Fruit fly (Drosophila melanogaster): ENCODE measurements around the gene Fim.

Fim gene

DNA sequence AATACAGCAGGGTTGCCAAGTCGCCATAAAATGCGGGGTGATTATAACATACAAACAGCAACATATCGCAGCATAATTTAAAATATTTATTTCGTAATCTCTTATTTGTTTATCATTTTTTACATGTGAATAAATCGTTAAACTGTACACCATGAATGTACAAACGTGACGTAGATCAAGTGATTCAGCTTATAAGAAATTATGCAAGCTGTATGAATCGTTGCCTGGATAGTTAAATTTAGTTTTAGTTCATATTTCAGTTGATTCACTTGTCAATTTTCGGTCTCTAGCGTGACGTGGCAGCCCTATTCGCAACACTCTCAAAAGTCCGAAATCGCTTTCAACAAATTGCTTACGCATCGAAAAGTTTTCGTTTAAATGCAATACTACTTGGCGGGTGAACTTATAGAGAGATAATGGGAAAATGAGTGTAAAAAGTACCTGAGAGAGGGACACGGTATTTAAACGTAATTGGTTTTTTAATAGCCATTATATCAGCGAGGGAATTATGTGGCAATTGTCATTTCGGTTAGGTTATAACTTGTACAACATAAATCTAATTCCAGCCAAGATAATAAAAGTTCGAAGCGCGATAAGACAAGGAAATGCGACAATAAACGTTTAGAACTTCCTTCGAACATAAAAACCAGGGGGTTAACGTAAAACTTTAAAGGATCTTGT is 9.5 kb downstream of the Fim start (continued):
- TF ChIP-seq dm (GFP tag; optimal IDR thresholded peaks at IDR 0.05), result no peak
- peak; percentile 90 for TF ChIP-seq sens (GFP tag)
- TF ChIP-seq gce (GFP tag; IDR thresholded peaks at IDR 0.05), result no peak
- TF ChIP-seq Oli (tag; optimal IDR thresholded peaks at IDR 0.05), result peak; percentile 85
- peak; percentile 22; the same call in 1 of the 2 replicates for TF ChIP-seq chm (GFP tag; IDR thresholded peaks at IDR 0.05)
- no peak for TF ChIP-seq dimm (GFP tag; IDR thresholded peaks at IDR 0.05)
- peak; percentile 17 for TF ChIP-seq CG30020 (tag; optimal IDR thresholded peaks at IDR 0.05)
- peak; percentile 64; the same call in 2 of the 3 replicates for TF ChIP-seq ken (GFP tag; IDR thresholded peaks at IDR 0.05)
- peak; percentile 48 for TF ChIP-seq stc (GFP tag; IDR thresholded peaks at IDR 0.05)
- TF ChIP-seq CG14441 (GFP tag; IDR thresholded peaks at IDR 0.05), result peak; percentile 69
- TF ChIP-seq bsh (GFP tag; optimal IDR thresholded peaks at IDR 0.05), result peak in 1 of 2 experiments; percentile 59
- TF ChIP-seq CG1529 (GFP tag; optimal IDR thresholded peaks at IDR 0.05), result peak; percentile 51
- peak; percentile 58 for TF ChIP-seq salm (tag; optimal IDR thresholded peaks at IDR 0.05)
- TF ChIP-seq ttk (GFP tag; IDR thresholded peaks at IDR 0.05), result peak; percentile 40; the same call in 1 of the 2 replicates
- TF ChIP-seq Nf-YC (tag; optimal IDR thresholded peaks at IDR 0.05), result peak; percentile 60
- peak; percentile 32 for TF ChIP-seq twi (tag; optimal IDR thresholded peaks at IDR 0.05)
- peak; percentile 2 for TF ChIP-seq CG18764 (GFP tag; optimal IDR thresholded peaks at IDR 0.05)
- no peak for TF ChIP-seq Gsc (GFP tag; IDR thresholded peaks at IDR 0.05)
- TF ChIP-seq Dfd (GFP tag; optimal IDR thresholded peaks at IDR 0.05), result no peak
- peak; percentile 30 for TF ChIP-seq Myb (GFP tag; optimal IDR thresholded peaks at IDR 0.05)
- TF ChIP-seq p53 (GFP tag; optimal IDR thresholded peaks at IDR 0.05), result no peak
- peak; percentile 64; the same call in 1 of the 2 replicates for TF ChIP-seq sob (GFP tag; IDR thresholded peaks at IDR 0.05)
- TF ChIP-seq ac (GFP tag; optimal IDR thresholded peaks at IDR 0.05), result no peak
- TF ChIP-seq CG10565 (GFP tag; optimal IDR thresholded peaks at IDR 0.05), result no peak
- no peak for TF ChIP-seq CG8478 (optimal IDR thresholded peaks at IDR 0.05)
- TF ChIP-seq CG9817 (tag; optimal IDR thresholded peaks at IDR 0.05), result peak; percentile 66
- peak; percentile 31 to 34 for TF ChIP-seq chif (GFP tag; optimal IDR thresholded peaks at IDR 0.05)
- peak; percentile 38 for TF ChIP-seq gcm2 (GFP tag; optimal IDR thresholded peaks at IDR 0.05)
- TF ChIP-seq nom (GFP tag; optimal IDR thresholded peaks at IDR 0.05), result no peak
- TF ChIP-seq CG7745 (tag; optimal IDR thresholded peaks at IDR 0.05), result no peak
- peak; percentile 26 for TF ChIP-seq CG2116 (GFP tag; optimal IDR thresholded peaks at IDR 0.05)
- TF ChIP-seq vnd (GFP tag; IDR thresholded peaks at IDR 0.05; ENCODE audit: partially characterized antibody), result no peak
- TF ChIP-seq CG12942 (GFP tag; optimal IDR thresholded peaks at IDR 0.05), result no peak
- no peak for TF ChIP-seq CG4707 (GFP tag; optimal IDR thresholded peaks at IDR 0.05)
- no peak for TF ChIP-seq kni (GFP tag; optimal IDR thresholded peaks at IDR 0.05)
- TF ChIP-seq cas (GFP tag; IDR thresholded peaks at IDR 0.05), result no peak
- TF ChIP-seq TFAM (GFP tag; optimal IDR thresholded peaks at IDR 0.05), result no peak
- TF ChIP-seq Nf-YA (GFP tag; IDR thresholded peaks at IDR 0.05), result no peak
- TF ChIP-seq maf-S (GFP tag; optimal IDR thresholded peaks at IDR 0.05), result no peak
- peak; percentile 47 for TF ChIP-seq tin (GFP tag; optimal IDR thresholded peaks at IDR 0.05)
- TF ChIP-seq zf30C (GFP tag; optimal IDR thresholded peaks at IDR 0.05), result no peak
- TF ChIP-seq Bgb (GFP tag; IDR thresholded peaks at IDR 0.05; ENCODE audit: partially characterized antibody), result no peak
- TF ChIP-seq CG10543 (GFP tag; optimal IDR thresholded peaks at IDR 0.05), result peak; percentile 65
- peak; percentile 79; the same call in 2 of the 3 replicates for TF ChIP-seq ci (GFP tag; IDR thresholded peaks at IDR 0.05)
- TF ChIP-seq nerfin-2 (GFP tag; IDR thresholded peaks at IDR 0.05; ENCODE audit: partially characterized antibody), result no peak
- TF ChIP-seq croc (GFP tag; conservative IDR thresholded peaks at IDR 0.05), result no peak; the same call in 2 of the 3 replicates
- TF ChIP-seq Hr78 (GFP tag; optimal IDR thresholded peaks at IDR 0.05), result peak in 1 of 2 experiments; percentile 1
- peak; percentile 66 for TF ChIP-seq org-1 (GFP tag; optimal IDR thresholded peaks at IDR 0.05)
- peak; percentile 4 for TF ChIP-seq shn (GFP tag; optimal IDR thresholded peaks at IDR 0.05)
- TF ChIP-seq pho (GFP tag; optimal IDR thresholded peaks at IDR 0.05), result peak; percentile 7

Measured in whole organism, embryonic.